Worm (Caenorhabditis elegans): ENCODE data around the gene W06D12.6.
A peak's percentile ranks its signal among the peaks of the same experiment; 100 is the strongest.

Gene W06D12.6

DNA sequence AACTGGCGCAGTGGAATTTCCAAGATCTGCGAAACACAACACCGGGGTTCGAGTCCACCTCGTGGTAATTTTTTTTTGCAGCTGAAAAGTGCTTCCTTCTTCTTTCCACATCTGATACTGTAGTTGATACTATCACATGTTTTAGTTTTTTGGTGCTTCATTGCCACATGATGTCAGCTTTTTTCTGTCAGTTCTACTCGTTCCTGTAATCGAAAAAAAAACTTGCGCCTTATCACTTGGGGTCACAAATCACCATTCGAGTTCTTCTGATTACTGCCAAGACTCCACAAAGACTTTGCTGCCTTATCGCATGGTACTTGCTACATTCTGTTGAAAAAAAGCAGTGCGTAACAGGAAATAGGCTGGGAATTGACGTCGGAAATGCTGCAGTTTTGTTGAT lies 15.8 kb downstream of the W06D12.6 start:
- TF ChIP-seq lin-35 (GFP tag; optimal IDR thresholded peaks at IDR 0.05) (peak in 1 of 2 experiments; percentile 46), unc-130 (tag; optimal IDR thresholded peaks at IDR 0.05) (no peak), fkh-4 (tag; optimal IDR thresholded peaks at IDR 0.05; ENCODE audit: borderline replicate concordance) (no peak), snu-23 (GFP tag; optimal IDR thresholded peaks at IDR 0.05) (no peak), jun-1 (tag; optimal IDR thresholded peaks at IDR 0.05) (peak; percentile 50), mab-9 (GFP tag; IDR thresholded peaks at IDR 0.05) (no peak), snpc-4 (tag; optimal IDR thresholded peaks at IDR 0.05) (no peak), C34B4.2 (tag; optimal IDR thresholded peaks at IDR 0.05) (no peak), nhr-12 (tag; optimal IDR thresholded peaks at IDR 0.05) (no peak), pax-3 (tag; optimal IDR thresholded peaks at IDR 0.05) (no peak), unc-86 (tag; optimal IDR thresholded peaks at IDR 0.05) (no peak), unc-98 (GFP tag; IDR thresholded peaks at IDR 0.05) (no peak), elt-2 (tag; optimal IDR thresholded peaks at IDR 0.05) (peak; percentile 98), lsy-2 (tag; optimal IDR thresholded peaks at IDR 0.05) (peak in 1 of 2 experiments; percentile 0), ceh-90 (tag; optimal IDR thresholded peaks at IDR 0.05) (no peak), grh-1 (GFP tag; IDR thresholded peaks at IDR 0.05) (no peak), ama-1 (optimal IDR thresholded peaks at IDR 0.05) (no peak), aly-2 (tag; optimal IDR thresholded peaks at IDR 0.05) (no peak), nhr-47 (tag; optimal IDR thresholded peaks at IDR 0.05) (no peak), pag-3 (tag; optimal IDR thresholded peaks at IDR 0.05; ENCODE audit: borderline replicate concordance, insufficient read depth) (no peak), nhr-85 (tag) (no peak), zag-1 (tag; optimal IDR thresholded peaks at IDR 0.05) (no peak), tlp-1 (tag; optimal IDR thresholded peaks at IDR 0.05) (no peak), alr-1 (tag; optimal IDR thresholded peaks at IDR 0.05; ENCODE audit: borderline replicate concordance) (no peak), hpl-2 (GFP tag; optimal IDR thresholded peaks at IDR 0.05) (no peak), swsn-7 (tag; optimal IDR thresholded peaks at IDR 0.05) (no peak), nhr-19 (GFP tag; conservative IDR thresholded peaks at IDR 0.05) (peak; percentile 18; the same call in 1 of the 2 replicates), nhr-237 (tag; optimal IDR thresholded peaks at IDR 0.05) (no peak), efl-1 (optimal IDR thresholded peaks at IDR 0.05) (no peak), efl-1 (GFP tag; optimal IDR thresholded peaks at IDR 0.05 in 1 of 2) (no peak), dpl-1 (GFP tag; optimal IDR thresholded peaks at IDR 0.05) (no peak), lir-3 (tag; optimal IDR thresholded peaks at IDR 0.05; ENCODE audit: poor library complexity) (no peak), pqm-1 (tag; optimal IDR thresholded peaks at IDR 0.05) (peak; percentile 95), tbx-2 (tag; optimal IDR thresholded peaks at IDR 0.05) (no peak), ets-5 (GFP tag; IDR thresholded peaks at IDR 0.05) (no peak), sptf-1 (tag; optimal IDR thresholded peaks at IDR 0.05) (no peak), mdl-1 (tag; optimal IDR thresholded peaks at IDR 0.05) (no peak), ces-1 (GFP tag; optimal IDR thresholded peaks at IDR 0.05) (no peak), skn-1 (tag; optimal IDR thresholded peaks at IDR 0.05) (no peak), nhr-20 (tag; optimal IDR thresholded peaks at IDR 0.05) (peak; percentile 45), rnt-1 (tag; optimal IDR thresholded peaks at IDR 0.05) (no peak), unc-30 (tag; optimal IDR thresholded peaks at IDR 0.05) (no peak), nhr-90 (tag; optimal IDR thresholded peaks at IDR 0.05; ENCODE audit: poor library complexity) (peak; percentile 5), nhr-84 (tag; optimal IDR thresholded peaks at IDR 0.05) (no peak), vab-15 (tag; optimal IDR thresholded peaks at IDR 0.05) (no peak), unc-62 (GFP tag; optimal IDR thresholded peaks at IDR 0.05) (no peak)
